Fruit fly (Drosophila melanogaster): Measurements from ENCODE around the gene CG34269.

DNA sequence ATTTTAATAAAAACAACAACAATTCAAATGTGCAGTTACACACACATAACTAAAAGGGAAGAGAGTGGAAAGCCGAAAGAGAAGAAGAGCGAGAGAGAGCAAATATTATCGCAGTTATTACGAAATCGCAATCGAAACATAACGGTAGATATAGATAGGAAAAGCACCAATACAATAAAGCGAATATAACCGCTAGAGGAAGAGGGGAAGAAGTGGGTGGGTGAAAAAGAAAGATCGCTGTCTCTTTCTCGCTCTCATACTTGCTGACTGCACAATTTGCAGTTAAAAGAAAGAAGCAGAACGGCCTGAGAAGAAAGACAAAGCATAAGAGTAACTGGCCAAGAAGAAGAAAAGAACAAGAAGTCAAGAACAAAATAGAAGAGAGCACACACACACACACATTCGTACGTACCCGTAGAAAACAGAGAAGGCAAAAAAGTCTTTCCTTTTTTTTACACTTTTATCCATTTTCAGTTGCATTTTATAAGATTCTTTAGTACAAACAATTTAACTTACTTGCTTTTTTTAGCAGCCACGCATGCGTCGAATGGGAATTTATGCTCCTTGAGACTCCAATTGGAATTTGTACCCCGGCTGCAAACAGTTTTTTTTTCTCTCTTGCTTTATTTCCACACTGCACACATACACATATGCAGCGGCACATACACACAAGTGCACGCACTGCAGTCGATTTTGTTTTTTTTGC lies 11.4 kb downstream of the CG34269 start:
- peak; percentile 45; the same call in 1 of the 3 replicates for TF ChIP-seq fd96Ca (GFP tag; IDR thresholded peaks at IDR 0.05)
- TF ChIP-seq CG34367 (tag; optimal IDR thresholded peaks at IDR 0.05): peak; percentile 53
- no peak for TF ChIP-seq CG10348 (GFP tag; IDR thresholded peaks at IDR 0.05)
- TF ChIP-seq Snoo (tag; optimal IDR thresholded peaks at IDR 0.05): peak; percentile 15
- TF ChIP-seq CG15710 (tag; optimal IDR thresholded peaks at IDR 0.05): peak; percentile 46
- peak; percentile 48 for TF ChIP-seq CG8159 (tag; optimal IDR thresholded peaks at IDR 0.05)
- TF ChIP-seq CG14655 (GFP tag; optimal IDR thresholded peaks at IDR 0.05): peak; percentile 74
- peak; percentile 84 for TF ChIP-seq gl (tag; optimal IDR thresholded peaks at IDR 0.05)
- peak; percentile 43 for TF ChIP-seq Pif1B (GFP tag; optimal IDR thresholded peaks at IDR 0.05)
- TF ChIP-seq CG9948 (tag; optimal IDR thresholded peaks at IDR 0.05): peak; percentile 23
- peak; percentile 73 for TF ChIP-seq Pif1A (GFP tag; optimal IDR thresholded peaks at IDR 0.05)
- TF ChIP-seq CG17806 (tag; optimal IDR thresholded peaks at IDR 0.05): peak; percentile 27

All from whole organism, pupa.